Worm (Caenorhabditis elegans): Measurements from ENCODE around the gene cnc-2.

- TF ChIP-seq pes-1 (GFP tag; IDR thresholded peaks at IDR 0.05) (no peak), ets-7 (tag; optimal IDR thresholded peaks at IDR 0.05) (no peak), aly-1 (tag; optimal IDR thresholded peaks at IDR 0.05) (no peak), ceh-36 (tag; optimal IDR thresholded peaks at IDR 0.05) (peak; percentile 96), hmg-4 (GFP tag; optimal IDR thresholded peaks at IDR 0.05) (no peak), tbx-11 (GFP tag; IDR thresholded peaks at IDR 0.05) (no peak), hmbx-1 (tag; optimal IDR thresholded peaks at IDR 0.05) (no peak), flt-1 (GFP tag; IDR thresholded peaks at IDR 0.05) (no peak), B0310.2 (tag; optimal IDR thresholded peaks at IDR 0.05) (no peak), scrt-1 (GFP tag; IDR thresholded peaks at IDR 0.05) (no peak), ama-1 (optimal IDR thresholded peaks at IDR 0.05) (no peak), hnd-1 (tag; optimal IDR thresholded peaks at IDR 0.05) (no peak), ceh-13 (GFP tag; optimal IDR thresholded peaks at IDR 0.05) (no peak)
These were observed 26.6 kb downstream of the cnc-2 start for ce11 chrV:1423338-1423737.
